Fruit fly (Drosophila melanogaster): ENCODE results near the gene CG10280.

DNA sequence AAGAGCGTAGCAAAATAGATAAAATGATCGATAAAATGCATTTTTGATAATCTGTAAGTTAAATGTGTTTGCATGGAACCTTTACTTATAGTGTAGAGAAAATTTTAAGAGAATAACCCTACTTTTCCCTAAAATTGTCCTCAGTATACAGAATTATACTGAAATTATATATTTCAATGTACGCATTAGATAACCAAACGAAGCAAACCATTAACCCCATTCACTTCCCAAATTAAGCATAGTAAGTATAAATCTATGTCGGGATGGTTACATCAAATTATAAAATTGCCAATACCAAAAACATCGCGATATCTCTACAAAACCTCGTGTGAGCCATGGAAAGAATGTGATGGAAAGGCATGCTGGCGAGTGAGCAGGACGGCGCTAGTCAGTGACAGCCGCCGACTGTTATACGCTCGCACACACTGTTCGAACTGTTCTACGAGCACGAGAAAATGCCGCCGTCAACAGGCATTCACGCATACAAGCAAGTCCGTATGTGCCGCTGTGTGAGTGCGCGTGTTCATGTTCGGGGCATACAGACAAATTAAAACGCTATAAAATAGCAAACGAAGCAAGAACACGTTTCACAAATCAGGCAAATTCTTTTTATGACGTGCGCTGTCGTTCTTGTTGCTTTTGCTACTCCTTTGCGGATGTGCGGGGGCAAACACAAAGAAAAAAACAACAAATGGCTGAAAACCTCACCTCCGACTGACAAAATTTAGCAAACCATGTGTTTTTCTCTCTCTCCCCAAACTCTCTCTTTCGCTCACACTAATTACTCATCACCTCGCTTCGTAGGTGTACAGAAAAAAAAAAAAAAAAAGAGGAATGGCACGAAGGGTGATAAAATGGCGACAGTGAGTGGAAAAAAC lies 4.4 kb downstream of the CG10280 start:
- no peak for TF ChIP-seq psq (optimal IDR thresholded peaks at IDR 0.05)
- no peak for TF ChIP-seq insv (optimal IDR thresholded peaks at IDR 0.05)
- TF ChIP-seq Sin3A (optimal IDR thresholded peaks at IDR 0.05) = no peak
- no peak for TF ChIP-seq ttk (optimal IDR thresholded peaks at IDR 0.05)

All from Kc167 (cell line).